Fruit fly (Drosophila melanogaster) whole organism, embryonic: ENCODE data around the gene CG15725.

ENCODE experiments used
- CG10321 ChIP-seq: fragments of 200-800 bp; sonication (Bioruptor generic); IDR thresholded peaks from 2 replicates; pipeline ENCODE4 v1.3.6; 2022; ENCODE audit warnings: missing biosample characterization, missing genetic modification characterization
- CG11398 ChIP-seq: fragments of 200-800 bp; sonication (Bioruptor generic); optimal IDR thresholded peaks from 2 replicates; lab custom pipeline; 2016; ENCODE audit warnings: missing biosample characterization, missing genetic modification characterization
- CG11456 ChIP-seq: fragments of 200-800 bp; sonication (Bioruptor generic); IDR thresholded peaks from 3 replicates; pipeline ENCODE4 v1.3.6; 2022; ENCODE audit warnings: missing biosample characterization, missing genetic modification characterization
- CG12659 ChIP-seq: fragments of 200-800 bp; sonication (Bioruptor generic); optimal IDR thresholded peaks from 3 replicates; lab custom pipeline; 2017; ENCODE audit warnings: mild to moderate bottlenecking, missing biosample characterization, missing genetic modification reagents, missing genetic modification characterization
- CG13894 ChIP-seq: fragments of 200-800 bp; sonication (Bioruptor generic); optimal IDR thresholded peaks from 3 replicates; lab custom pipeline; 2018; ENCODE audit warnings: missing biosample characterization, mild to moderate bottlenecking, missing genetic modification characterization, moderate library complexity
- CG14050 ChIP-seq: fragments of 200-800 bp; sonication (Bioruptor generic); IDR thresholded peaks from 3 replicates; pipeline ENCODE4 v1.3.6; 2022; ENCODE audit warnings: missing biosample characterization, missing genetic modification characterization
- CG14860 ChIP-seq: fragments of 200-800 bp; sonication (Bioruptor generic); IDR thresholded peaks from 3 replicates; pipeline ENCODE4 v1.3.6; 2022; ENCODE audit warnings: missing biosample characterization, missing genetic modification characterization; ENCODE audit not compliant: partially characterized antibody
- CG1792 ChIP-seq: fragments of 200-800 bp; sonication (Bioruptor generic); optimal IDR thresholded peaks from 2 replicates; lab custom pipeline; 2016; ENCODE audit warnings: missing biosample characterization, missing genetic modification characterization
- CG18599 ChIP-seq: fragments of 200-800 bp; sonication (Bioruptor generic); optimal IDR thresholded peaks from 3 replicates; lab custom pipeline; 2017; ENCODE audit warnings: missing biosample characterization, missing genetic modification characterization, mild to moderate bottlenecking, moderate library complexity, missing genetic modification reagents
- CG30020 ChIP-seq: fragments of 200-800 bp; optimal IDR thresholded peaks from 2 replicates; lab custom pipeline; 2019; ENCODE audit warnings: missing biosample characterization, mild to moderate bottlenecking, missing genetic modification characterization, moderate library complexity
- CG3163 ChIP-seq: fragments of 200-800 bp; sonication (Bioruptor generic); optimal IDR thresholded peaks from 3 replicates; lab custom pipeline; 2016; ENCODE audit warnings: missing biosample characterization, missing genetic modification characterization
- CG4424 ChIP-seq: fragments of 200-800 bp; sonication (Bioruptor generic); optimal IDR thresholded peaks from 3 replicates; lab custom pipeline; 2016; ENCODE audit warnings: missing biosample characterization, missing genetic modification characterization
- CG4707 ChIP-seq: fragments of 200-800 bp; sonication (Bioruptor generic); optimal IDR thresholded peaks from 2 replicates; lab custom pipeline; 2018; ENCODE audit warnings: missing biosample characterization, mild to moderate bottlenecking, missing genetic modification characterization, moderate library complexity
- CG4730 ChIP-seq: fragments of 200-800 bp; sonication (Bioruptor generic); IDR thresholded peaks from 2 replicates; pipeline ENCODE4 v1.3.6; 2022; ENCODE audit warnings: missing biosample characterization, missing genetic modification characterization
- CG4820 ChIP-seq: fragments of 200-800 bp; sonication (Bioruptor generic); optimal IDR thresholded peaks from 3 replicates; lab custom pipeline; 2016; ENCODE audit warnings: missing biosample characterization, missing genetic modification characterization
- CG4854 ChIP-seq: fragments of 200-800 bp; sonication (Bioruptor generic); optimal IDR thresholded peaks from 2 replicates; lab custom pipeline; 2016; ENCODE audit warnings: missing biosample characterization, missing genetic modification characterization, inconsistent platforms
- CG7271 ChIP-seq: fragments of 200-800 bp; sonication (Bioruptor generic); optimal IDR thresholded peaks from 2 replicates; lab custom pipeline; 2018; ENCODE audit warnings: missing biosample characterization, mild to moderate bottlenecking, missing genetic modification characterization, moderate library complexity
- CG7928 ChIP-seq: fragments of 200-800 bp; sonication (Bioruptor generic); optimal IDR thresholded peaks from 2 replicates; lab custom pipeline; 2017; ENCODE audit warnings: missing biosample characterization, mild to moderate bottlenecking, missing genetic modification characterization
- CG8281 ChIP-seq: fragments of 200-800 bp; sonication (Bioruptor generic); optimal IDR thresholded peaks from 2 replicates; lab custom pipeline; 2018; ENCODE audit warnings: missing biosample characterization, mild to moderate bottlenecking, missing genetic modification characterization, moderate library complexity
- CG9797 ChIP-seq: fragments of 200-800 bp; sonication (Bioruptor generic); optimal IDR thresholded peaks from 3 replicates; lab custom pipeline; 2018; ENCODE audit warnings: missing biosample characterization, mild to moderate bottlenecking, missing genetic modification characterization
- CrebB ChIP-seq: fragments of 200-800 bp; sonication (Bioruptor generic); optimal IDR thresholded peaks from 3 replicates; lab custom pipeline; 2018; ENCODE audit warnings: missing biosample characterization, mild to moderate bottlenecking, missing genetic modification characterization
- Deaf1 ChIP-seq: fragments of 200-800 bp; optimal IDR thresholded peaks from 3 replicates; lab custom pipeline; 2019; ENCODE audit warnings: missing biosample characterization, mild to moderate bottlenecking, missing genetic modification characterization, moderate library complexity
- Dip3 ChIP-seq: fragments of 200-800 bp; sonication (Bioruptor generic); optimal IDR thresholded peaks from 3 replicates; lab custom pipeline; 2016; ENCODE audit warnings: missing biosample characterization, missing genetic modification characterization
- Dll ChIP-seq: fragments of 200-800 bp; sonication (Bioruptor generic); IDR thresholded peaks from 4 replicates; pipeline ENCODE4 v1.3.6; 2022; ENCODE audit warnings: missing biosample characterization, missing genetic modification characterization; ENCODE audit not compliant: partially characterized antibody
- Dp ChIP-seq: fragments of 200-800 bp; sonication (Bioruptor generic); optimal IDR thresholded peaks from 2 replicates; lab custom pipeline; 2018; ENCODE audit warnings: missing biosample characterization, mild to moderate bottlenecking, missing genetic modification characterization, moderate library complexity
- GATAe ChIP-seq: fragments of 200-800 bp; sonication (Bioruptor generic); conservative IDR thresholded peaks from 2 replicates; pipeline ENCODE4 v1.3.6; 2022; ENCODE audit warnings: missing biosample characterization, missing genetic modification characterization
- H15 ChIP-seq: fragments of 200-800 bp; sonication (Bioruptor generic); IDR thresholded peaks from 3 replicates; pipeline ENCODE4 v1.3.6; 2022; ENCODE audit warnings: missing biosample characterization, missing genetic modification characterization
- HLH54F ChIP-seq: fragments of 200-800 bp; sonication (Bioruptor generic); optimal IDR thresholded peaks from 3 replicates; lab custom pipeline; 2016; ENCODE audit warnings: missing biosample characterization, missing genetic modification characterization
- Hand ChIP-seq: fragments of 200-800 bp; sonication (Bioruptor generic); optimal IDR thresholded peaks from 2 replicates; lab custom pipeline; 2017; ENCODE audit warnings: mild to moderate bottlenecking, missing biosample characterization, missing genetic modification reagents, missing genetic modification characterization
- HmgZ ChIP-seq: fragments of 200-800 bp; sonication (Bioruptor generic); optimal IDR thresholded peaks from 2 replicates; lab custom pipeline; 2018; ENCODE audit warnings: missing biosample characterization, mild to moderate bottlenecking, missing genetic modification characterization
- Hr51 ChIP-seq, 2 experiments: fragments of 200-800 bp; sonication (Bioruptor generic); optimal IDR thresholded peaks; 2 replicates in 1 of 2; 3 replicates in 1 of 2; lab custom pipeline; 2016 to 2018; ENCODE audit warnings: missing biosample characterization in 2 of 2, missing genetic modification characterization in 2 of 2, mild to moderate bottlenecking in 1 of 2, moderate library complexity in 1 of 2
- ab ChIP-seq: fragments of 200-800 bp; sonication (Bioruptor generic); optimal IDR thresholded peaks from 2 replicates; lab custom pipeline; 2016; ENCODE audit warnings: missing biosample characterization, missing genetic modification characterization
- abd-A ChIP-seq: fragments of 200-800 bp; sonication (Bioruptor generic); optimal IDR thresholded peaks from 3 replicates; lab custom pipeline; 2019; ENCODE audit warnings: missing biosample characterization, mild to moderate bottlenecking, missing genetic modification characterization, moderate library complexity
- al ChIP-seq: fragments of 200-800 bp; sonication (Bioruptor generic); IDR thresholded peaks from 2 replicates; pipeline ENCODE4 v1.3.6; 2022; ENCODE audit warnings: missing biosample characterization, missing genetic modification characterization
- fd102C ChIP-seq: fragments of 200-800 bp; sonication (Bioruptor generic); optimal IDR thresholded peaks from 2 replicates; lab custom pipeline; 2018; ENCODE audit warnings: missing biosample characterization, mild to moderate bottlenecking, missing genetic modification characterization, moderate library complexity
- hb ChIP-seq: fragments of 200-800 bp; sonication (Bioruptor generic); IDR thresholded peaks from 3 replicates; pipeline ENCODE4 v1.3.6; 2022; ENCODE audit warnings: missing biosample characterization, missing genetic modification characterization; ENCODE audit not compliant: partially characterized antibody
- kni ChIP-seq: fragments of 200-800 bp; sonication (Bioruptor generic); optimal IDR thresholded peaks from 3 replicates; lab custom pipeline; 2017; ENCODE audit warnings: mild to moderate bottlenecking, missing biosample characterization, missing genetic modification reagents, missing genetic modification characterization
- lov ChIP-seq, 2 experiments: fragments of 200-800 bp in 1 of 2; fragments of >200 bp in 1 of 2; sonication (Bioruptor generic) in 1 of 2; IDR thresholded peaks in 1 of 2; optimal IDR thresholded peaks in 1 of 2; 2 replicates in 1 of 2; 3 replicates in 1 of 2; pipeline versions ENCODE4 v1.3.6 to Lab custom; 2017 to 2022; ENCODE audit warnings: missing biosample characterization in 1 of 2, missing genetic modification characterization in 1 of 2
- pfk ChIP-seq: fragments of 200-800 bp; sonication (Bioruptor generic); optimal IDR thresholded peaks from 2 replicates; lab custom pipeline; 2018; ENCODE audit warnings: missing biosample characterization, mild to moderate bottlenecking, missing genetic modification characterization, moderate library complexity
- prd ChIP-seq, 3 experiments: fragments of >200 bp in 2 of 3; fragments of 200-800 bp in 1 of 3; sonication (Bioruptor generic) in 1 of 3; optimal IDR thresholded peaks in 2 of 3; IDR thresholded peaks in 1 of 3; 2 replicates in 2 of 3; 3 replicates in 1 of 3; pipeline versions ENCODE4 v1.3.6 to Lab custom; 2017 to 2022; ENCODE audit warnings: missing biosample characterization in 1 of 3, missing genetic modification characterization in 1 of 3
- psq ChIP-seq: fragments of 200-800 bp; sonication (Bioruptor generic); optimal IDR thresholded peaks from 2 replicates; lab custom pipeline; 2017; ENCODE audit warnings: missing biosample characterization, missing genetic modification characterization
- sim ChIP-seq: fragments of 200-800 bp; sonication (Bioruptor generic); IDR thresholded peaks from 2 replicates; pipeline ENCODE4 v1.3.6; 2022; ENCODE audit warnings: missing biosample characterization, missing genetic modification characterization
- slou ChIP-seq: fragments of 200-800 bp; sonication (Bioruptor generic); optimal IDR thresholded peaks from 3 replicates; lab custom pipeline; 2016; ENCODE audit warnings: missing biosample characterization, missing genetic modification characterization
- tup ChIP-seq: fragments of 200-800 bp; sonication (Bioruptor generic); optimal IDR thresholded peaks from 2 replicates; lab custom pipeline; 2016; ENCODE audit warnings: missing biosample characterization, mild to moderate bottlenecking, missing genetic modification characterization, moderate library complexity
- unpg ChIP-seq: fragments of 200-800 bp; sonication (Bioruptor generic); optimal IDR thresholded peaks from 3 replicates; lab custom pipeline; 2018; ENCODE audit warnings: missing biosample characterization, mild to moderate bottlenecking, missing genetic modification characterization, moderate library complexity
- usp ChIP-seq: fragments of >200 bp; optimal IDR thresholded peaks from 2 replicates; lab custom pipeline; 2017; ENCODE audit warnings: missing biosample characterization, missing genetic modification characterization
- vvl ChIP-seq: fragments of 200-800 bp; sonication (Bioruptor generic); IDR thresholded peaks from 2 replicates; pipeline ENCODE4 v1.3.6; 2022; ENCODE audit warnings: missing biosample characterization, missing genetic modification characterization

Gene CG15725

dm6 chrX:12669659-12670488, 35.8 kb upstream of the CG15725 start (continued):
- TF ChIP-seq CG10321 (GFP tag; lab: Robert Waterston, UW) (no peak), lov (optimal IDR thresholded peaks at IDR 0.05; lab: Kevin White, UChicago) (no peak), lov (GFP tag; IDR thresholded peaks at IDR 0.05; lab: Robert Waterston, UW) (0 out of 3 replicates have a peak, but pooled peaks have one; percentile 45), kni (GFP tag; lab: Kevin White, UChicago) (no peak), HLH54F (GFP tag; lab: Kevin White, UChicago) (peak; percentile 68), usp (GFP tag; lab: Kevin White, UChicago) (no peak), Dll (GFP tag; lab: Robert Waterston, UW) (no peak), pfk (GFP tag; lab: Kevin White, UChicago) (no peak), Dip3 (GFP tag; lab: Kevin White, UChicago) (peak; percentile 70), Deaf1 (peak; percentile 10), CG4707 (GFP tag; lab: Kevin White, UChicago) (peak; percentile 6), CG11456 (GFP tag; lab: Robert Waterston, UW) (peak; percentile 74; the same call in 2 of the 3 replicates), al (peak; percentile 76), CG4854 (peak; percentile 40), CG4730 (peak; percentile 49; the same call in 1 of the 2 replicates), CG4424 (peak; percentile 55), hb (GFP tag; lab: Robert Waterston, UW) (no peak), sim (GFP tag; lab: Robert Waterston, UW) (no peak), Hand (GFP tag; lab: Kevin White, UChicago) (peak; percentile 58), CrebB (tag; lab: Kevin White, UChicago) (peak; percentile 64), CG8281 (tag; lab: Kevin White, UChicago) (no peak), CG18599 (GFP tag; lab: Kevin White, UChicago) (peak; percentile 74), HmgZ (peak; percentile 70), fd102C (GFP tag; lab: Kevin White, UChicago) (no peak), H15 (GFP tag; lab: Robert Waterston, UW) (peak; percentile 64; the same call in 1 of the 3 replicates), CG3163 (GFP tag; lab: Kevin White, UChicago) (peak; percentile 28), slou (GFP tag; lab: Kevin White, UChicago) (peak; percentile 14), prd (optimal IDR thresholded peaks at IDR 0.05; lab: Kevin White, UChicago) (no peak), prd (GFP tag; IDR thresholded peaks at IDR 0.05; lab: Robert Waterston, UW) (peak; percentile 81), CG13894 (tag; lab: Kevin White, UChicago) (peak; percentile 23), vvl (peak; percentile 77; the same call in 1 of the 2 replicates), CG30020 (tag; lab: Kevin White, UChicago) (no peak), Dp (no peak), CG14860 (GFP tag; lab: Robert Waterston, UW) (no peak), GATAe (GFP tag; lab: Robert Waterston, UW) (no peak), CG12659 (GFP tag; lab: Kevin White, UChicago) (peak; percentile 65), CG4820 (GFP tag; lab: Kevin White, UChicago) (peak; percentile 40), Hr51 (GFP tag; optimal IDR thresholded peaks at IDR 0.05; lab: Kevin White, UChicago) (peak; percentile 53 to 74), CG7271 (tag; lab: Kevin White, UChicago) (no peak), ab (GFP tag; lab: Kevin White, UChicago) (peak; percentile 68), unpg (GFP tag; lab: Kevin White, UChicago) (peak; percentile 73), CG9797 (GFP tag; lab: Kevin White, UChicago) (no peak), CG11398 (GFP tag; lab: Kevin White, UChicago) (peak; percentile 53), CG7928 (peak; percentile 33), tup (GFP tag; lab: Kevin White, UChicago) (no peak), CG1792 (GFP tag; lab: Kevin White, UChicago) (peak; percentile 36), psq (no peak), CG14050 (GFP tag; lab: Robert Waterston, UW) (peak; percentile 55; the same call in 2 of the 3 replicates), abd-A (tag; lab: Kevin White, UChicago) (no peak)
